Worm (Caenorhabditis elegans): ENCODE measurements around the gene F18G5.1.

F18G5.1 gene

DNA sequence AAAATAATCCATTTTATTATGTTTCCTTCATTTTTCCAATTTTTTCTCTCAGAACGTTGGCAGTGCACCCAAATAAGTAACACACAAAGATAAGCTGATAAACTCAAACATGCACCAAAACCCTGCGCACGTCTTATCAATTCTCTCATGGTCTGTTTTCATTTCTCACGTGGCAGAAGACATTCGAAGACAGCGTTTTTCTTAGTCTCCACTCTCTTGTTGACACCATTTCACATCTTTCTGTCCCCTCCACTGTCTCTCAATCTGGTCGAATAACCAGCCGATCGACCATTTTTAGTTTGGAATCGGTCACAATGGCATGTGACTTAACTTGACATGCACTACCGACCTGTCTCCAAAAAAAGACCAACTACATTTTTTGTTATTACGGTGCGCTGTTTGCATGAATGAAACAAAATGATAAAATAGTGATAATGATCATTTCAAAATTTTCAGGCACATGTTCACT, 45.7 kb upstream of the F18G5.1 start, which contains the start of gene C35B8.3 (continued):
- TF ChIP-seq mdl-1 (tag; optimal IDR thresholded peaks at IDR 0.05), result peak in 1 of 2 experiments; percentile 88

ce11 chrX:9225273-9225672, 34.4 kb upstream of the F18G5.1 start:
- TF ChIP-seq nhr-77 (tag; optimal IDR thresholded peaks at IDR 0.05) (no peak), lsy-2 (tag; optimal IDR thresholded peaks at IDR 0.05) (peak in 1 of 2 experiments; percentile 14), pqm-1 (tag; optimal IDR thresholded peaks at IDR 0.05) (no peak), nhr-85 (tag) (peak; percentile 93), lin-13 (GFP tag; optimal IDR thresholded peaks at IDR 0.05) (no peak), snpc-4 (tag; optimal IDR thresholded peaks at IDR 0.05) (no peak), sox-4 (tag; optimal IDR thresholded peaks at IDR 0.05) (no peak), sptf-1 (tag; optimal IDR thresholded peaks at IDR 0.05) (no peak), unc-30 (tag; optimal IDR thresholded peaks at IDR 0.05) (no peak), ceh-8 (GFP tag; optimal IDR thresholded peaks at IDR 0.05) (no peak), nhr-12 (tag; optimal IDR thresholded peaks at IDR 0.05) (no peak), pag-3 (tag; optimal IDR thresholded peaks at IDR 0.05; ENCODE audit: borderline replicate concordance, insufficient read depth) (no peak), lin-15B (tag; optimal IDR thresholded peaks at IDR 0.05) (no peak), hlh-4 (tag; optimal IDR thresholded peaks at IDR 0.05) (no peak), mep-1 (tag; optimal IDR thresholded peaks at IDR 0.05) (no peak), tlp-1 (tag; optimal IDR thresholded peaks at IDR 0.05) (no peak), nhr-28 (tag; optimal IDR thresholded peaks at IDR 0.05) (no peak), tbx-2 (tag; optimal IDR thresholded peaks at IDR 0.05) (peak; percentile 34), fkh-10 (GFP tag; optimal IDR thresholded peaks at IDR 0.05) (no peak), nhr-71 (tag; optimal IDR thresholded peaks at IDR 0.05) (peak; percentile 49), nhr-237 (tag; optimal IDR thresholded peaks at IDR 0.05) (no peak), ceh-88 (GFP tag; IDR thresholded peaks at IDR 0.05) (no peak), nhr-84 (tag; optimal IDR thresholded peaks at IDR 0.05) (no peak), aha-1 (tag; optimal IDR thresholded peaks at IDR 0.05) (no peak), mdl-1 (tag; optimal IDR thresholded peaks at IDR 0.05) (peak in 1 of 2 experiments; percentile 65), lin-35 (GFP tag; optimal IDR thresholded peaks at IDR 0.05) (peak; percentile 18 to 53), skn-1 (tag; optimal IDR thresholded peaks at IDR 0.05) (peak; percentile 3), pax-3 (tag; optimal IDR thresholded peaks at IDR 0.05) (no peak), zip-4 (GFP tag; optimal IDR thresholded peaks at IDR 0.05) (no peak), hpl-2 (GFP tag; optimal IDR thresholded peaks at IDR 0.05) (no peak), mef-2 (tag; optimal IDR thresholded peaks at IDR 0.05) (no peak), nhr-11 (tag; optimal IDR thresholded peaks at IDR 0.05) (no peak), C16A3.4 (tag; optimal IDR thresholded peaks at IDR 0.05) (peak; percentile 18), unc-62 (GFP tag; optimal IDR thresholded peaks at IDR 0.05) (no peak), aly-2 (tag; optimal IDR thresholded peaks at IDR 0.05) (no peak), fos-1 (tag; optimal IDR thresholded peaks at IDR 0.05) (no peak), ztf-4 (tag; optimal IDR thresholded peaks at IDR 0.05) (no peak), efl-1 (optimal IDR thresholded peaks at IDR 0.05) (peak in 1 of 2 experiments; percentile 40), efl-1 (GFP tag; optimal IDR thresholded peaks at IDR 0.05 in 1 of 2) (no peak), lin-14 (GFP tag; optimal IDR thresholded peaks at IDR 0.05) (peak; percentile 75), grh-1 (GFP tag; IDR thresholded peaks at IDR 0.05) (peak; percentile 44; the same call in 1 of the 2 replicates), nhr-90 (tag; optimal IDR thresholded peaks at IDR 0.05; ENCODE audit: poor library complexity) (peak; percentile 55), alr-1 (tag; optimal IDR thresholded peaks at IDR 0.05; ENCODE audit: borderline replicate concordance) (no peak), blmp-1 (tag; optimal IDR thresholded peaks at IDR 0.05) (peak; percentile 38), hlh-17 (GFP tag; optimal IDR thresholded peaks at IDR 0.05; ENCODE audit: borderline replicate concordance) (no peak), snu-23 (GFP tag; optimal IDR thresholded peaks at IDR 0.05) (peak; percentile 68), rnt-1 (tag; optimal IDR thresholded peaks at IDR 0.05) (peak; percentile 49), elt-3 (tag; optimal IDR thresholded peaks at IDR 0.05) (peak in 2 of 6 experiments; percentile 20 to 21), unc-86 (tag; optimal IDR thresholded peaks at IDR 0.05) (no peak), ceh-82 (tag; optimal IDR thresholded peaks at IDR 0.05) (no peak), ets-5 (GFP tag; IDR thresholded peaks at IDR 0.05) (no peak), ceh-90 (tag; optimal IDR thresholded peaks at IDR 0.05) (no peak)

All from whole organism, L1 larva.